Worm (Caenorhabditis elegans) whole organism, L2 larva: ENCODE data around the gene T23G5.3.

Experiments used
- lin-39 ChIP-seq: fragments of 150-350 bp; optimal IDR thresholded peaks from 2 replicates; lab custom pipeline; 2014; ENCODE audit warnings: missing biosample characterization, missing genetic modification reagents, missing genetic modification characterization
- nhr-237 ChIP-seq: fragments of 150-350 bp; optimal IDR thresholded peaks from 2 replicates; lab custom pipeline; 2014; ENCODE audit warnings: missing biosample characterization, missing genetic modification characterization

- TF ChIP-seq nhr-237 (no peak), lin-39 (tag; lab: Kevin White, UChicago) (no peak)
These were observed 38.0 kb upstream of the T23G5.3 start, which contains the start of gene clip-1 for ce11 chrIII:9269012-9269471.
